Worm (Caenorhabditis elegans): Measurements from ENCODE around the gene F10D7.11.

ce11 chrX:17327226-17327625 lies 35.4 kb upstream of the F10D7.11 start:
- TF ChIP-seq unc-30 (tag; optimal IDR thresholded peaks at IDR 0.05) = no peak
- no peak for TF ChIP-seq nhr-11 (tag; optimal IDR thresholded peaks at IDR 0.05)
- no peak for TF ChIP-seq mdl-1 (tag; optimal IDR thresholded peaks at IDR 0.05)
- no peak for TF ChIP-seq egl-27 (tag; optimal IDR thresholded peaks at IDR 0.05)
- TF ChIP-seq nhr-12 (tag; optimal IDR thresholded peaks at IDR 0.05) = no peak
- no peak for TF ChIP-seq ztf-4 (tag; optimal IDR thresholded peaks at IDR 0.05)
- TF ChIP-seq nhr-28 (tag; optimal IDR thresholded peaks at IDR 0.05) = no peak
- no peak for TF ChIP-seq lin-13 (GFP tag; optimal IDR thresholded peaks at IDR 0.05)
- no peak for TF ChIP-seq nhr-19 (GFP tag; conservative IDR thresholded peaks at IDR 0.05)
- TF ChIP-seq unc-130 (tag; optimal IDR thresholded peaks at IDR 0.05) = no peak
- no peak for TF ChIP-seq vab-15 (tag; optimal IDR thresholded peaks at IDR 0.05)
